Fruit fly (Drosophila melanogaster) whole organism: ENCODE results near the gene hng3.

Source experiments
- CG8478 ChIP-seq: fragments of >200 bp; optimal IDR thresholded peaks from 2 replicates; lab custom pipeline; 2018; ENCODE audit warnings: inconsistent platforms
- pan ChIP-seq: fragments of >200 bp; optimal IDR thresholded peaks from 2 replicates; lab custom pipeline; 2017
- usp ChIP-seq: fragments of >200 bp; optimal IDR thresholded peaks from 2 replicates; lab custom pipeline; 2017; ENCODE audit warnings: missing biosample characterization, missing genetic modification characterization, mixed read lengths

dm6 chr3L:802700-803273 is 47.5 kb upstream of the hng3 start:
- TF ChIP-seq usp (no peak), pan (lab: Kevin White, UChicago) (no peak), CG8478 (lab: Kevin White, UChicago) (no peak)
